Fruit fly (Drosophila melanogaster) whole organism, adult: ENCODE data around the gene CG12992.
A peak's percentile ranks its signal among the peaks of the same experiment; 100 is the strongest.

Source experiments
- CG11617 ChIP-seq: fragments of 200-800 bp; sonication (Bioruptor generic); optimal IDR thresholded peaks from 2 replicates; lab custom pipeline; 2017; ENCODE audit warnings: mild to moderate bottlenecking, missing biosample characterization, missing genetic modification reagents, missing genetic modification characterization
- CG12768 ChIP-seq: fragments of 200-800 bp; sonication (Bioruptor generic); optimal IDR thresholded peaks from 2 replicates; lab custom pipeline; 2017; ENCODE audit warnings: missing biosample characterization, missing genetic modification characterization, mild to moderate bottlenecking, moderate library complexity, missing genetic modification reagents
- CG14711 ChIP-seq: fragments of 200-800 bp; sonication (Bioruptor generic); optimal IDR thresholded peaks from 2 replicates; lab custom pipeline; 2018; ENCODE audit warnings: missing biosample characterization, mild to moderate bottlenecking, missing genetic modification characterization, moderate library complexity
- CG1620 ChIP-seq: fragments of 200-800 bp; sonication (Bioruptor generic); optimal IDR thresholded peaks from 2 replicates; lab custom pipeline; 2016; ENCODE audit warnings: missing biosample characterization, missing genetic modification characterization
- CG33017 ChIP-seq: fragments of 200-800 bp; sonication (Bioruptor generic); optimal IDR thresholded peaks from 2 replicates; lab custom pipeline; 2018; ENCODE audit warnings: missing biosample characterization, mild to moderate bottlenecking, missing genetic modification characterization, moderate library complexity
- CG5204 ChIP-seq: fragments of 200-800 bp; sonication (Bioruptor generic); optimal IDR thresholded peaks from 2 replicates; lab custom pipeline; 2016; ENCODE audit warnings: missing biosample characterization, missing genetic modification characterization
- CG7045 ChIP-seq: fragments of 200-800 bp; sonication (Bioruptor generic); optimal IDR thresholded peaks from 2 replicates; lab custom pipeline; 2017; ENCODE audit warnings: missing biosample characterization, mild to moderate bottlenecking, missing genetic modification characterization
- CG7101 ChIP-seq: fragments of 200-800 bp; sonication (Bioruptor generic); optimal IDR thresholded peaks from 2 replicates; lab custom pipeline; 2018; ENCODE audit warnings: missing biosample characterization, mild to moderate bottlenecking, missing genetic modification characterization, moderate library complexity
- Clk ChIP-seq: fragments of 200-800 bp; sonication (Bioruptor generic); optimal IDR thresholded peaks from 2 replicates; lab custom pipeline; 2017; ENCODE audit warnings: missing biosample characterization, missing genetic modification characterization
- Crg-1 ChIP-seq: fragments of 200-800 bp; sonication (Bioruptor generic); optimal IDR thresholded peaks from 2 replicates; lab custom pipeline; 2016; ENCODE audit warnings: missing biosample characterization, missing genetic modification characterization
- Hr96 ChIP-seq: fragments of 200-800 bp; sonication (Bioruptor generic); optimal IDR thresholded peaks from 2 replicates; lab custom pipeline; 2016; ENCODE audit warnings: missing biosample characterization, missing genetic modification characterization
- Mnt ChIP-seq: fragments of 200-800 bp; sonication (Bioruptor generic); optimal IDR thresholded peaks from 2 replicates; lab custom pipeline; 2016; ENCODE audit warnings: missing biosample characterization, mild to moderate bottlenecking, missing genetic modification characterization
- bab1 ChIP-seq: fragments of 200-800 bp; sonication (Bioruptor generic); optimal IDR thresholded peaks from 3 replicates; lab custom pipeline; 2019; ENCODE audit warnings: missing biosample characterization, mild to moderate bottlenecking, missing genetic modification characterization, moderate library complexity
- cic ChIP-seq: fragments of 200-800 bp; sonication (Bioruptor generic); optimal IDR thresholded peaks from 2 replicates; lab custom pipeline; 2017; ENCODE audit warnings: missing biosample characterization, mild to moderate bottlenecking, missing genetic modification characterization, moderate library complexity
- cnc ChIP-seq, 2 experiments: fragments of >200 bp; optimal IDR thresholded peaks; 2 replicates each; lab custom pipeline; 2017
- kay ChIP-seq: fragments of 200-800 bp; sonication (Bioruptor generic); peaks from one replicate; lab custom pipeline; 2016; ENCODE audit warnings: missing biosample characterization, missing genetic modification characterization, borderline replicate concordance
- ovo ChIP-seq: fragments of 200-800 bp; sonication (Bioruptor generic); optimal IDR thresholded peaks from 2 replicates; lab custom pipeline; 2016; ENCODE audit warnings: missing biosample characterization, missing genetic modification characterization
- pad ChIP-seq: fragments of 200-800 bp; sonication (Bioruptor generic); optimal IDR thresholded peaks from 3 replicates; lab custom pipeline; 2017; ENCODE audit warnings: missing biosample characterization, missing genetic modification characterization, mild to moderate bottlenecking, moderate library complexity, missing genetic modification reagents
- tj ChIP-seq: fragments of 200-800 bp; sonication (Bioruptor generic); optimal IDR thresholded peaks from 3 replicates; lab custom pipeline; 2017; ENCODE audit warnings: missing biosample characterization, mild to moderate bottlenecking, missing genetic modification characterization, moderate library complexity
- toe ChIP-seq: fragments of 200-800 bp; sonication (Bioruptor generic); optimal IDR thresholded peaks from 2 replicates; lab custom pipeline; 2016; ENCODE audit warnings: missing biosample characterization, missing genetic modification characterization

CG12992 gene

DNA sequence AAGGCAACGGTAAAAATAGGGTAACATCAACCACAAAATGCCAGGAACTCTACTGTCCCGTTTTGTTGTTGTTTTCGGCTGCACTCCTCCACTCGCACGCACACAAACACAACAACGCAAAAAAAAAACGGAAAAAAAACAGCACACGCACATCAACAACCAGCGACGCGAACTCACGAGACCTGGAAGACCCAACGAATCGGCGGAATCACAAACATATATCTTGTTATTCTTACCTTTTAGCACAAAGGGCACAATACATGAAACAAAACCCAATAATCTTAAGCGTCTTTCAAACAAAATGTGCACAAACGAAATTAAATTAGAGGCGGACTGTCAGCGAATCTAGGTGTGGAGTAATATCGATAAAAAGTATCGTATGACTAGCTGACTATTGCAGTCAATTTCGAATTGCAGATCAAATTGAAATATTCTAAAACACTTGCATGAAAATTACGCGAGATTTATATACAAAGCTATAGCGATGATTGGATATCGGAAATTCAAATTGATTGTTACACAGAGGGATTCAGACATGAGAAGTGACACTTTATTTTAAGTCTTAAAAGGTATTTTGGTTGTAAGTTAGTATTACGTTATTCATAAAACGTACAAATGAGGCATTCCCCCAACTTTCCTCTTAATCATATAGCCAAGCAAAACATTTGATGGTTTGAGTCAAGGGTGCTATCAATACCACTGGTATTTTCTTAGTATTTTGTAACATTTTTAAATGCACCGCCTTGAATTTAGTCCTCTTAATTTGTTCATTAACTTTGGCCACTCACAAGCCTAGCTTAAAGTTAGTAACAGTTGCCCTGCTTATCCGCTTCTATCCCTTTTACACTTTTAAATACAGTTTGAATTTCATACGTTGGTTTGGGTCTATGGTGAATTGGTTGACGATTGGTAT lies 9.5 kb upstream of the CG12992 start, which contains the start of gene Ankle2:
Gene Ankle2, minus strand, starts transcription at position 361 of the 913 bp plus-strand sequence.
- peak; percentile 29 for TF ChIP-seq Mnt (GFP tag; lab: Kevin White, UChicago)
- peak; percentile 34 for TF ChIP-seq toe (GFP tag; lab: Kevin White, UChicago)
- no peak for TF ChIP-seq Hr96 (GFP tag; lab: Kevin White, UChicago)
- TF ChIP-seq ovo (GFP tag; lab: Kevin White, UChicago) = no peak
- no peak for TF ChIP-seq cic

dm6 chrX:17579782-17580451 lies 8.7 kb upstream of the CG12992 start, which contains the start of gene CG12991:
Gene CG12991, plus strand, starts transcription at chrX:17579861.
- TF ChIP-seq CG5204 (GFP tag; lab: Kevin White, UChicago) = no peak
- no peak for TF ChIP-seq Hr96 (GFP tag; lab: Kevin White, UChicago)
- no peak for TF ChIP-seq Clk (GFP tag; lab: Kevin White, UChicago)
- no peak for TF ChIP-seq CG11617 (GFP tag; lab: Kevin White, UChicago)
- peak; percentile 91 for TF ChIP-seq Mnt (GFP tag; lab: Kevin White, UChicago)
- TF ChIP-seq pad = no peak
- no peak for TF ChIP-seq CG33017
- peak; percentile 38 for TF ChIP-seq ovo (GFP tag; lab: Kevin White, UChicago)
- TF ChIP-seq CG7045 (GFP tag; lab: Kevin White, UChicago) = no peak
- no peak for TF ChIP-seq kay (GFP tag; lab: Kevin White, UChicago)
- TF ChIP-seq CG7101 (tag; lab: Kevin White, UChicago) = peak; percentile 39
- no peak for TF ChIP-seq cic
- no peak for TF ChIP-seq tj (GFP tag; lab: Kevin White, UChicago)
- peak; percentile 22 for TF ChIP-seq bab1 (GFP tag; lab: Kevin White, UChicago)
- TF ChIP-seq CG12768 (GFP tag; lab: Kevin White, UChicago) = peak; percentile 22
- TF ChIP-seq toe (GFP tag; lab: Kevin White, UChicago) = no peak
- TF ChIP-seq CG1620 (GFP tag; lab: Kevin White, UChicago) = peak; percentile 11
- TF ChIP-seq cnc (optimal IDR thresholded peaks at IDR 0.05; lab: Kevin White, UChicago) = no peak
- TF ChIP-seq CG14711 (tag; lab: Kevin White, UChicago) = no peak
- TF ChIP-seq Crg-1 (GFP tag; lab: Kevin White, UChicago) = no peak

- TF ChIP-seq CG12768 (GFP tag; lab: Kevin White, UChicago) = no peak
- no peak for TF ChIP-seq Clk (GFP tag; lab: Kevin White, UChicago)
- TF ChIP-seq kay (GFP tag; lab: Kevin White, UChicago) = peak; percentile 57
Observed at dm6 chrX:17580954-17581353, 7.7 kb upstream of the CG12992 start.

- TF ChIP-seq Hr96 (GFP tag; lab: Kevin White, UChicago) (no peak), CG11617 (GFP tag; lab: Kevin White, UChicago) (no peak), Clk (GFP tag; lab: Kevin White, UChicago) (no peak), ovo (GFP tag; lab: Kevin White, UChicago) (no peak), Crg-1 (GFP tag; lab: Kevin White, UChicago) (peak; percentile 3), Mnt (GFP tag; lab: Kevin White, UChicago) (no peak), bab1 (GFP tag; lab: Kevin White, UChicago) (no peak), tj (GFP tag; lab: Kevin White, UChicago) (no peak), kay (GFP tag; lab: Kevin White, UChicago) (peak; percentile 78), CG1620 (GFP tag; lab: Kevin White, UChicago) (no peak)
Observed at dm6 chrX:17581606-17582281, 6.9 kb upstream of the CG12992 start.

- TF ChIP-seq CG11617 (GFP tag; lab: Kevin White, UChicago) (no peak), CG7101 (tag; lab: Kevin White, UChicago) (no peak), tj (GFP tag; lab: Kevin White, UChicago) (no peak), ovo (GFP tag; lab: Kevin White, UChicago) (no peak), CG14711 (tag; lab: Kevin White, UChicago) (no peak), cic (no peak), cnc (optimal IDR thresholded peaks at IDR 0.05; lab: Kevin White, UChicago) (no peak), kay (GFP tag; lab: Kevin White, UChicago) (no peak), pad (no peak)
Observed at dm6 chrX:17582650-17583049, 6.0 kb upstream of the CG12992 start.

dm6 chrX:17583706-17584105 lies 5.0 kb upstream of the CG12992 start:
- TF ChIP-seq ovo (GFP tag; lab: Kevin White, UChicago) (no peak), Crg-1 (GFP tag; lab: Kevin White, UChicago) (no peak), CG7045 (GFP tag; lab: Kevin White, UChicago) (no peak), CG7101 (tag; lab: Kevin White, UChicago) (no peak), tj (GFP tag; lab: Kevin White, UChicago) (no peak), cnc (optimal IDR thresholded peaks at IDR 0.05; lab: Kevin White, UChicago) (no peak)
